Worm (Caenorhabditis elegans) whole organism, early embryonic: ENCODE data around the gene inpp-1.

ENCODE experiments used
- F13C5.2 ChIP-seq: sonication (generic microtip); optimal IDR thresholded peaks from 2 replicates; lab custom pipeline; 2017; ENCODE audit warnings: mild to moderate bottlenecking, missing genetic modification characterization, inconsistent platforms, missing compliant biosample characterization
- aly-1 ChIP-seq: sonication (generic microtip); optimal IDR thresholded peaks from 2 replicates; lab custom pipeline; 2016; ENCODE audit warnings: missing genetic modification characterization, missing compliant biosample characterization
- ama-1 ChIP-seq: fragments of 150-350 bp; optimal IDR thresholded peaks from 2 replicates; lab custom pipeline; 2014
- ceh-13 ChIP-seq: fragments of 200-800 bp; sonication (Bioruptor generic); optimal IDR thresholded peaks from 2 replicates; lab custom pipeline; 2018; ENCODE audit warnings: mild to moderate bottlenecking, missing genetic modification characterization, missing compliant biosample characterization
- ets-7 ChIP-seq: sonication (generic microtip); optimal IDR thresholded peaks from 2 replicates; lab custom pipeline; 2016; ENCODE audit warnings: missing genotype, missing genetic modification characterization, missing compliant biosample characterization
- hmbx-1 ChIP-seq: sonication (generic microtip); optimal IDR thresholded peaks from 2 replicates; lab custom pipeline; 2016; ENCODE audit warnings: mild to moderate bottlenecking, missing genetic modification characterization, missing compliant biosample characterization
- hnd-1 ChIP-seq: sonication (generic microtip); optimal IDR thresholded peaks from 2 replicates; lab custom pipeline; 2016; ENCODE audit warnings: missing genetic modification characterization, missing compliant biosample characterization
- scrt-1 ChIP-seq: fragments of 200-800 bp; sonication (Bioruptor generic); IDR thresholded peaks from 2 replicates; pipeline ENCODE4 v1.3.6; 2022; ENCODE audit warnings: missing genetic modification characterization, missing compliant biosample characterization
- sea-1 ChIP-seq: fragments of 200-800 bp; sonication (Bioruptor generic); conservative IDR thresholded peaks from 2 replicates; pipeline ENCODE4 v1.3.6; 2022; ENCODE audit warnings: missing genetic modification characterization, missing compliant biosample characterization
- tbx-11 ChIP-seq: fragments of 200-800 bp; sonication (Bioruptor generic); IDR thresholded peaks from 2 replicates; pipeline ENCODE4 v1.3.6; 2022; ENCODE audit warnings: missing genetic modification characterization, missing compliant biosample characterization
- tra-4 ChIP-seq: sonication (generic microtip); optimal IDR thresholded peaks from 2 replicates; lab custom pipeline; 2017; ENCODE audit warnings: missing genetic modification characterization, missing compliant biosample characterization

- TF ChIP-seq ama-1 (lab: Kevin White, UChicago) (no peak), aly-1 (no peak), hmbx-1 (tag; lab: Kevin White, UChicago) (no peak), ceh-13 (GFP tag; lab: Kevin White, UChicago) (no peak), F13C5.2 (no peak), ets-7 (tag; lab: Kevin White, UChicago) (no peak), tra-4 (no peak), tbx-11 (no peak), hnd-1 (no peak), sea-1 (no peak), scrt-1 (GFP tag; lab: Robert Waterston, UW) (no peak)
Observed at ce11 chrIV:10786731-10787130, 13.0 kb upstream of the inpp-1 start, which contains the start of gene srd-7.
